Worm (Caenorhabditis elegans) whole organism, L2 larva: ENCODE data around the gene C07A4.2.

Experiments used
- R02D3.7 ChIP-seq: fragments of 150-350 bp; optimal IDR thresholded peaks from 2 replicates; lab custom pipeline; 2014; ENCODE audit warnings: missing biosample characterization, missing genetic modification characterization
- aly-2 ChIP-seq: fragments of 150-350 bp; optimal IDR thresholded peaks from 2 replicates; lab custom pipeline; 2014; ENCODE audit warnings: missing biosample characterization, missing genetic modification characterization
- elt-1 ChIP-seq: fragments of 150-350 bp; optimal IDR thresholded peaks from 2 replicates; lab custom pipeline; 2014; ENCODE audit warnings: missing biosample characterization, missing genetic modification characterization
- fos-1 ChIP-seq: fragments of 150-350 bp; optimal IDR thresholded peaks from 2 replicates; lab custom pipeline; 2014; ENCODE audit warnings: missing biosample characterization, missing genetic modification characterization
- lsy-2 ChIP-seq, 2 experiments: fragments of 150-350 bp in 1 of 2; sonication (generic microtip) in 1 of 2; optimal IDR thresholded peaks; 2 replicates each; lab custom pipeline; 2014 to 2017; ENCODE audit warnings: missing biosample characterization in 2 of 2, missing genetic modification characterization in 2 of 2
- mab-5 ChIP-seq: fragments of 150-350 bp; optimal IDR thresholded peaks from 2 replicates; lab custom pipeline; 2014; ENCODE audit warnings: missing biosample characterization, missing genetic modification characterization
- ztf-4 ChIP-seq: fragments of 150-350 bp; optimal IDR thresholded peaks from 2 replicates; lab custom pipeline; 2014; ENCODE audit warnings: missing biosample characterization, missing genetic modification characterization

DNA sequence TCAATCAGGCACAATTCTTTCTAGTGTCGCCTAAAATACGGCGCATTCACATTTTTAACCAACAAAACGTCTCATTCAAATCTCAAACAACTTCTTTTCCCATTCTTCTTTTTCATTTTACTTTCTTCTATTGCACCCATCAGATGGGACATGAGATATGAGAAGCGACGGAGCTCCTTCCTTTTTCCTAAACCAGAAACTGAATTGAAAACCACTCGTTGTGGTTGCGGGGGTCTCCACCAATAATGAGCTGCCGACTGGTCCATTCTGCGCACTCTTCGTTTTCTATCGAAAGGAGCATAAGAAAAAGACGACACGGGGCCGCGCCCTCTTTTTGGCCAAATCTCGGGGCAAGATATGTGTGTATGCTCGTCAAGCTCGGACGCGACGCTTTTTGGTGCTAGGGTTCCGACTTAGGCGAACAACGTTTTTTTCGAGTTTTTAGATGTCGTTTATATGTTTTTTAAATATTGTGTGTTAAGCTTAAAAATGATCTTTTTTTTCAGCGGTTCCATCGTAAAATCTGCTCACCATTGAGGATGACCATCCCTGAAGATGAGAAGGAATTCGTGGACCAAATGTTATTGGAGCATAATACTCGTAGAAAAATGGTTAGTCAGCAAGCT, 17.6 kb upstream of the C07A4.2 start, which contains the start of gene F09B9.5:
- no peak for TF ChIP-seq aly-2 (tag; lab: Kevin White, UChicago)
- no peak for TF ChIP-seq ztf-4 (tag; lab: Kevin White, UChicago)
- no peak for TF ChIP-seq elt-1 (tag; lab: Kevin White, UChicago)
- TF ChIP-seq mab-5 (tag; lab: Kevin White, UChicago), result no peak
- TF ChIP-seq R02D3.7 (tag; lab: Kevin White, UChicago), result no peak
- TF ChIP-seq lsy-2 (tag; optimal IDR thresholded peaks at IDR 0.05; lab: Kevin White, UChicago), result no peak
- TF ChIP-seq fos-1 (tag; lab: Kevin White, UChicago), result no peak
